Fruit fly (Drosophila melanogaster) whole organism, wandering third instar larva: ENCODE results near the gene CG11251.

ENCODE experiments used
- Abd-B ChIP-seq: fragments of >200 bp; optimal IDR thresholded peaks from 2 replicates; lab custom pipeline; 2017; ENCODE audit warnings: missing biosample characterization, missing genetic modification characterization
- CG32264 ChIP-seq: fragments of 200-800 bp; sonication (Bioruptor generic); optimal IDR thresholded peaks from 2 replicates; lab custom pipeline; 2016; ENCODE audit warnings: missing biosample characterization, missing genetic modification characterization
- CG9705 ChIP-seq: fragments of 200-800 bp; sonication (Bioruptor generic); optimal IDR thresholded peaks from 2 replicates; lab custom pipeline; 2018; ENCODE audit warnings: missing biosample characterization, mild to moderate bottlenecking, missing genetic modification characterization
- CrebA ChIP-seq: fragments of 200-800 bp; sonication (Bioruptor generic); optimal IDR thresholded peaks from 2 replicates; lab custom pipeline; 2016; ENCODE audit warnings: missing biosample characterization, mild to moderate bottlenecking, missing genetic modification characterization, borderline replicate concordance
- Dfd ChIP-seq: fragments of >200 bp; optimal IDR thresholded peaks from 2 replicates; lab custom pipeline; 2017; ENCODE audit warnings: missing biosample characterization, missing genetic modification characterization
- Dif ChIP-seq: fragments of 200-275, 200-300 bp; sonication (Bioruptor generic); optimal IDR thresholded peaks from 2 replicates; lab custom pipeline; 2018; ENCODE audit warnings: missing biosample characterization, missing genetic modification characterization; ENCODE audit not compliant: partially characterized antibody
- GATAd ChIP-seq: sonication (Bioruptor generic); optimal IDR thresholded peaks from 2 replicates; lab custom pipeline; 2016; ENCODE audit warnings: missing biosample characterization, missing genetic modification characterization
- HLH106 ChIP-seq: fragments of 200-800 bp; optimal IDR thresholded peaks from 3 replicates; lab custom pipeline; 2019; ENCODE audit warnings: missing biosample characterization, mild to moderate bottlenecking, missing genetic modification characterization, moderate library complexity
- Hnf4 ChIP-seq: fragments of 200-800 bp; sonication (Bioruptor generic); optimal IDR thresholded peaks from 2 replicates; lab custom pipeline; 2016; ENCODE audit warnings: missing biosample characterization, mild to moderate bottlenecking, missing genetic modification characterization
- Hr78 ChIP-seq: fragments of >200 bp; optimal IDR thresholded peaks from 2 replicates; lab custom pipeline; 2017; ENCODE audit warnings: missing biosample characterization, missing genetic modification characterization
- Hr83 ChIP-seq: fragments of 200-300 bp; sonication (Bioruptor generic); optimal IDR thresholded peaks from 2 replicates; lab custom pipeline; 2016; ENCODE audit warnings: missing biosample characterization, mild to moderate bottlenecking, missing genetic modification characterization, moderate library complexity; ENCODE audit not compliant: poor library complexity, severe bottlenecking
- Jra ChIP-seq: sonication (Bioruptor generic); optimal IDR thresholded peaks from 2 replicates; lab custom pipeline; 2016; ENCODE audit warnings: missing biosample characterization, missing genetic modification characterization
- Myc ChIP-seq: fragments of >200 bp; optimal IDR thresholded peaks from 2 replicates; lab custom pipeline; 2017
- N ChIP-seq: fragments of >200 bp; optimal IDR thresholded peaks from 2 replicates; lab custom pipeline; 2018; ENCODE audit warnings: missing biosample characterization, missing external identifiers, missing genetic modification characterization
- OdsH ChIP-seq: fragments of 200-800 bp; sonication (Bioruptor generic); optimal IDR thresholded peaks from 2 replicates; lab custom pipeline; 2016; ENCODE audit warnings: missing biosample characterization, mild to moderate bottlenecking, missing genetic modification characterization
- Rel ChIP-seq, 2 experiments: fragments of 200-800 bp; sonication (Bioruptor generic) in 1 of 2; optimal IDR thresholded peaks; 2 replicates in 1 of 2; 3 replicates in 1 of 2; lab custom pipeline; 2016 to 2019; ENCODE audit warnings: mild to moderate bottlenecking in 2 of 2, missing biosample characterization in 2 of 2, missing genetic modification characterization in 2 of 2, moderate library complexity in 1 of 2
- Sp1 ChIP-seq: fragments of 200-800 bp; sonication (Bioruptor generic); optimal IDR thresholded peaks from 3 replicates; lab custom pipeline; 2019; ENCODE audit warnings: missing biosample characterization, mild to moderate bottlenecking, missing genetic modification characterization, moderate library complexity
- Vsx2 ChIP-seq: fragments of 200-300, 225-300 bp; sonication (Bioruptor generic); optimal IDR thresholded peaks from 2 replicates; lab custom pipeline; 2018; ENCODE audit warnings: missing biosample characterization, missing genetic modification characterization; ENCODE audit not compliant: partially characterized antibody
- br ChIP-seq: fragments of 200-800 bp; sonication (Bioruptor generic); optimal IDR thresholded peaks from 2 replicates; lab custom pipeline; 2016; ENCODE audit warnings: missing biosample characterization, missing genetic modification characterization
- brk ChIP-seq: fragments of 200-800 bp; sonication (Bioruptor generic); optimal IDR thresholded peaks from 2 replicates; lab custom pipeline; 2016; ENCODE audit warnings: missing biosample characterization, mild to moderate bottlenecking, missing genetic modification characterization
- dl ChIP-seq, 2 experiments: fragments of 175-275, 200-275 bp in 1 of 2; fragments of 200-275 bp in 1 of 2; sonication (Bioruptor generic); optimal IDR thresholded peaks; lab custom pipeline; 2018; ENCODE audit warnings: mild to moderate bottlenecking in 2 of 2, missing biosample characterization in 2 of 2, missing genetic modification characterization in 2 of 2, moderate library complexity in 2 of 2; ENCODE audit not compliant: partially characterized antibody in 2 of 2, insufficient read depth in 1 of 2
- dmrt93B ChIP-seq: fragments of 200-800 bp; sonication (Bioruptor generic); optimal IDR thresholded peaks from 2 replicates; lab custom pipeline; 2018; ENCODE audit warnings: missing biosample characterization, mild to moderate bottlenecking, missing genetic modification characterization
- dsf ChIP-seq: sonication (Bioruptor generic); optimal IDR thresholded peaks from 2 replicates; lab custom pipeline; 2016; ENCODE audit warnings: missing biosample characterization, missing genetic modification characterization, borderline replicate concordance
- ey ChIP-seq: fragments of 200-800 bp; sonication (Bioruptor generic); optimal IDR thresholded peaks from 2 replicates; lab custom pipeline; 2016; ENCODE audit warnings: missing biosample characterization, missing genetic modification characterization
- foxo ChIP-seq, 2 experiments: fragments of 200-800 bp; sonication (Bioruptor generic); optimal IDR thresholded peaks; 2 replicates in 1 of 2; 3 replicates in 1 of 2; lab custom pipeline; 2016 to 2017; ENCODE audit warnings: missing biosample characterization in 2 of 2, missing genetic modification characterization in 2 of 2
- fru ChIP-seq: fragments of 200-800 bp; sonication (Bioruptor generic); optimal IDR thresholded peaks from 3 replicates; lab custom pipeline; 2016; ENCODE audit warnings: missing biosample characterization, mild to moderate bottlenecking, missing genetic modification characterization
- h ChIP-seq: fragments of 200-800 bp; sonication (Bioruptor generic); optimal IDR thresholded peaks from 3 replicates; lab custom pipeline; 2016; ENCODE audit warnings: missing biosample characterization, mild to moderate bottlenecking, missing genetic modification characterization
- jim ChIP-seq: fragments of 175-275, 200-325 bp; sonication (Bioruptor generic); optimal IDR thresholded peaks from 2 replicates; lab custom pipeline; 2016; ENCODE audit warnings: missing biosample characterization, mild to moderate bottlenecking, missing genetic modification characterization
- lola ChIP-seq: fragments of >200 bp; optimal IDR thresholded peaks from 2 replicates; lab custom pipeline; 2017; ENCODE audit warnings: missing biosample characterization, missing genetic modification characterization
- pan ChIP-seq: fragments of >200 bp; optimal IDR thresholded peaks from 2 replicates; lab custom pipeline; 2017
- psq ChIP-seq: fragments of 200-800 bp; sonication (Bioruptor generic); optimal IDR thresholded peaks from 3 replicates; lab custom pipeline; 2017; ENCODE audit warnings: missing biosample characterization, mild to moderate bottlenecking, missing genetic modification characterization, moderate library complexity
- sage ChIP-seq: fragments of 200-800 bp; sonication (Bioruptor generic); optimal IDR thresholded peaks from 2 replicates; lab custom pipeline; 2016; ENCODE audit warnings: missing biosample characterization, mild to moderate bottlenecking, missing genetic modification characterization
- sv ChIP-seq: fragments of 200-800 bp; sonication (Bioruptor generic); optimal IDR thresholded peaks from 3 replicates; lab custom pipeline; 2016; ENCODE audit warnings: missing biosample characterization, missing genetic modification characterization
- tai ChIP-seq: sonication (Bioruptor generic); optimal IDR thresholded peaks from 2 replicates; lab custom pipeline; 2016; ENCODE audit warnings: missing biosample characterization, missing genetic modification characterization
- usp ChIP-seq: fragments of >200 bp; optimal IDR thresholded peaks from 2 replicates; lab custom pipeline; 2017; ENCODE audit warnings: missing biosample characterization, missing genetic modification characterization
- woc ChIP-seq: sonication (Bioruptor generic); optimal IDR thresholded peaks from 2 replicates; lab custom pipeline; 2016; ENCODE audit warnings: missing biosample characterization, mild to moderate bottlenecking, missing genetic modification characterization

CG11251 gene

DNA sequence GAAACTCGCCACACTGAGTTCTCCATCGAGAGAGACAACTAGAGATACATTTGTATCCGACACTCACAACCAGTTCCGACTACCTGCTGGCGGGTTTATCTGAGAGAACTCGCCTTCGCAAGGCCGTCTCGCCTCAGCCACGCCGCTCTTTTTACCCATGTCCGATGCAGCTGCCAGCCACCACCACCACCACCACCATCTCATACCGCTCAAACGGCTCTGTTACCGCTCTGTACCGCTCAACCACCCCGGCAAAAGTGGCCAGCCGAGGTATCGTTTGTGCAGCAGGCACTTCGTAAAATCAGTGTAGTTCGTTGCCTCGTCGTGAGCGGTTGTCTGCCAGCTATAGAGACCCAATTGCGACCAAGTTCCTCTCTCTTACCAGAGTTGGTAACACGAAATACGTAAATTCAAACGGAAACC lies 24.2 kb upstream of the CG11251 start, which contains the start of gene trn (continued):
- TF ChIP-seq Dif (GFP tag; lab: Kevin White, UChicago) (peak; percentile 82), Vsx2 (GFP tag; lab: Kevin White, UChicago) (peak; percentile 40)

DNA sequence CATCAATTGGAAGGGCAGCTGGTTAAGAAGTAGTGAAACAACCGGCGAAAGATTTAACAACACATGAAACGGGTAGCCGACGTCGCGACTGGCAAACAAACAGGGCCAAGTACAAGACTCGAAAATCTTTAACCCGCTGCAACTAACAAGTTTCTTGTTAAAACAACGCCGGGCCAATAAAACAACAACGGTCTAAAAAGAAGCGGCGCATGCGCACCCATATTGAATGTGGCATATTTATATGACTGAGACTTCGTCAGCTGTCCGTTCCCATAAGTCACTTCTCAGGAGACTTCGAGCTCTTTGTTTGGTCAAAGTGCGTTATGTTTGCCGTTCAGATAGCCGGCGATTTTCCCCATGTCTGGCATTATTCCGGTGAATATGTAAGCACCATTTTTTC lies 21.7 kb upstream of the CG11251 start:
- TF ChIP-seq psq (GFP tag; lab: Kevin White, UChicago): no peak
- TF ChIP-seq foxo (GFP tag; optimal IDR thresholded peaks at IDR 0.05; lab: Kevin White, UChicago): no peak
- TF ChIP-seq HLH106 (tag; lab: Kevin White, UChicago): no peak
- TF ChIP-seq pan (lab: Kevin White, UChicago): no peak
- no peak for TF ChIP-seq CG32264 (GFP tag; lab: Kevin White, UChicago)
- TF ChIP-seq lola (GFP tag; lab: Kevin White, UChicago): no peak
- no peak for TF ChIP-seq dmrt93B (GFP tag; lab: Kevin White, UChicago)
- no peak for TF ChIP-seq sv (GFP tag; lab: Kevin White, UChicago)
- no peak for TF ChIP-seq dsf (GFP tag; lab: Kevin White, UChicago)
- TF ChIP-seq woc: no peak
- no peak for TF ChIP-seq fru (GFP tag; lab: Kevin White, UChicago)

DNA sequence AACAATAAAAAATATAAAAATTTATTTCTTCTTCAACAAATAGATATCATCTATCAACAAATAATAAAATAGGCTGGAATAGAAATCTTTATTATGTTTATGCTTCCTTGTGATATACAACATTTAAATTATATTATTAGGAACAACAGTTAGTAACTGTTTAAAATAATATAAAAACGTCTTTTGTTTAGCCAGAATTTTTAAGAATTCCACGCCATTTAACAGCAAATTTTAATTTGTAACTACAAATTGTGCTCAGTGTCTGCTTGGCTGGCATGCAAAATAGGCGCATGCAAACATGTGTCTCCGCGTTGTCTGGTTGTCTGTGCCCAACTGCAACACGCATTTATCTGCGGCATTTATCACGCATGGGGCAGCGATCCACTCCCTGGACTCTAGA lies 19.6 kb upstream of the CG11251 start:
- TF ChIP-seq Rel (GFP tag; optimal IDR thresholded peaks at IDR 0.05; lab: Kevin White, UChicago): no peak
- no peak for TF ChIP-seq Rel (tag; optimal IDR thresholded peaks at IDR 0.05; lab: Kevin White, UChicago)
- no peak for TF ChIP-seq usp
- TF ChIP-seq OdsH (GFP tag; lab: Kevin White, UChicago): no peak
- TF ChIP-seq GATAd (GFP tag; lab: Kevin White, UChicago): no peak
- TF ChIP-seq Sp1: no peak
- TF ChIP-seq Hr83: no peak
- no peak for TF ChIP-seq dmrt93B (GFP tag; lab: Kevin White, UChicago)
- no peak for TF ChIP-seq dsf (GFP tag; lab: Kevin White, UChicago)
- no peak for TF ChIP-seq Jra (GFP tag; lab: Kevin White, UChicago)
- no peak for TF ChIP-seq N (GFP tag; lab: Kevin White, UChicago)
- TF ChIP-seq h (GFP tag; lab: Kevin White, UChicago): no peak

DNA sequence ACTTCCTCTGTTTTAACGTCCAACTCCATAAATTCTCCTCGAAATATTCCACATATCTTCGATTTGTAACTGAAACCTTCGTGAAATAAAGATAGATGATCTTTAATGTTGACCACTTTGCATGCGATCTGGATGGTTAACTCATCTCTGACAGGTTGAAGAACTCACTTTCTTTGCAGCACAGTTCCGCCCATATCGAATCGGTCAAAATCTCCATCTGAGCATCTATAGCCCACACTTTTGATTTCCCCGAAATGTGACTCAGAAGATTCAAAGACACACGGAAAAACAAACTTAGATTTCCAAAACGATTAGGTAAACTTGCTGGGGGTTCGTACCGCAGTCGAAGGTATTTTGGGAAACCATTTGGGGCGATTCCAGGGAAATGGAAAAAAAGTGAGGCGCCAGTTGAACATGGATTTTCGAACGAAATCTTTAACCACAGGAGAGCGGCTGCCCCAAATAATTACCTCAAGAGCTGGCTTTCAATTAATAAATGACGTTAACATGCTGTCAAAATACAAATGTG lies 18.6 kb upstream of the CG11251 start:
- no peak for TF ChIP-seq dmrt93B (GFP tag; lab: Kevin White, UChicago)
- no peak for TF ChIP-seq Jra (GFP tag; lab: Kevin White, UChicago)
- no peak for TF ChIP-seq Dif (GFP tag; lab: Kevin White, UChicago)
- no peak for TF ChIP-seq GATAd (GFP tag; lab: Kevin White, UChicago)
- no peak for TF ChIP-seq CG32264 (GFP tag; lab: Kevin White, UChicago)
- no peak for TF ChIP-seq Rel (GFP tag; optimal IDR thresholded peaks at IDR 0.05; lab: Kevin White, UChicago)
- no peak for TF ChIP-seq Rel (tag; optimal IDR thresholded peaks at IDR 0.05; lab: Kevin White, UChicago)
- no peak for TF ChIP-seq Myc (lab: Kevin White, UChicago)
- no peak for TF ChIP-seq psq (GFP tag; lab: Kevin White, UChicago)
- no peak for TF ChIP-seq tai
- no peak for TF ChIP-seq br (GFP tag; lab: Kevin White, UChicago)
- no peak for TF ChIP-seq Hnf4 (GFP tag; lab: Kevin White, UChicago)
- TF ChIP-seq CG9705: no peak
- no peak for TF ChIP-seq usp
- TF ChIP-seq lola (GFP tag; lab: Kevin White, UChicago): no peak

DNA sequence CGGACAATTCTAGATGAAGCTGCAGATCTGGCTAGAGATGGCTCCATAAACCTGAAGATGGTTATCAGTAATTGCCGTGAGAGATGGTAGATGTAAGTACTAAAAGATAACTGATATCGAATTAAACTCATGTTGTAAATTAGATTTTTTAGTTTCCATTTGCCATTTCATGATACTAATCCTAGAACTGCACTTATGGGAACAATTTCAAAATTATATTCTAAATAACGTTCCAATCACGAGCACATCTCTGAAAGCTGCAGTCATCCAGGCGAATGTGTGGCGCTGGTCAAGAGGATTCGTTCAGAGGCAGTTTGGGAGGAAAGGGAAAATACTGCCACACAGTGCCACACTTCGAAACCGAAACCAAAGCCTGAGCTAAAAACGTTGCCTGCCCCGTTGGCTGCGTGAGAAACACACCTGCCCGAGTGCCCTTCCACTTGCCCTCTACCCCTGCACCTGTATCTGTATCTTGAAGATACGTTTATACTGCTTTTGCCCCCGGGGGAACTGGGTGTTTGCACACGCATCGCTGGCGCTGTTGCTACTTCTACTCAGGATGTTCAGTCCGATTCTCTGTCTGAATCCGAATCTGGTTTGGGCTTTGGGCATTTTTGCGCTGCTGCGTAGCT lies 17.7 kb upstream of the CG11251 start:
- TF ChIP-seq jim (no peak), GATAd (GFP tag; lab: Kevin White, UChicago) (no peak), psq (GFP tag; lab: Kevin White, UChicago) (peak; percentile 21), sage (GFP tag; lab: Kevin White, UChicago) (no peak), HLH106 (tag; lab: Kevin White, UChicago) (peak; percentile 20), dl (GFP tag; optimal IDR thresholded peaks at IDR 0.05; lab: Kevin White, UChicago; ENCODE audit: insufficient read depth in 1 of 2, partially characterized antibody in 2 of 2) (no peak), h (GFP tag; lab: Kevin White, UChicago) (peak; percentile 62), Abd-B (GFP tag; lab: Kevin White, UChicago) (no peak), sv (GFP tag; lab: Kevin White, UChicago) (no peak), CG9705 (no peak), brk (GFP tag; lab: Kevin White, UChicago) (no peak), Hnf4 (GFP tag; lab: Kevin White, UChicago) (peak; percentile 50), tai (no peak), CrebA (GFP tag; lab: Kevin White, UChicago) (no peak), pan (lab: Kevin White, UChicago) (no peak), usp (no peak), Dfd (GFP tag; lab: Kevin White, UChicago) (no peak), fru (GFP tag; lab: Kevin White, UChicago) (peak; percentile 75), Hr83 (no peak), OdsH (GFP tag; lab: Kevin White, UChicago) (peak; percentile 35), Hr78 (GFP tag; lab: Kevin White, UChicago) (no peak), N (GFP tag; lab: Kevin White, UChicago) (no peak), Jra (GFP tag; lab: Kevin White, UChicago) (peak; percentile 14), Dif (GFP tag; lab: Kevin White, UChicago) (peak; percentile 19), foxo (GFP tag; optimal IDR thresholded peaks at IDR 0.05; lab: Kevin White, UChicago) (peak in 1 of 2 experiments; percentile 69), ey (GFP tag; lab: Kevin White, UChicago) (peak; percentile 56), dsf (GFP tag; lab: Kevin White, UChicago) (no peak)
